Fruit fly (Drosophila melanogaster) whole organism, adult: ENCODE measurements around the gene Tbc1d15-17.

Source experiments
- CG12768 ChIP-seq: fragments of 200-800 bp; sonication (Bioruptor generic); optimal IDR thresholded peaks from 2 replicates; lab custom pipeline; 2017; ENCODE audit warnings: missing biosample characterization, missing genetic modification characterization, mild to moderate bottlenecking, moderate library complexity, missing genetic modification reagents
- CG1620 ChIP-seq: fragments of 200-800 bp; sonication (Bioruptor generic); optimal IDR thresholded peaks from 2 replicates; lab custom pipeline; 2016; ENCODE audit warnings: missing biosample characterization, missing genetic modification characterization
- CG5204 ChIP-seq: fragments of 200-800 bp; sonication (Bioruptor generic); optimal IDR thresholded peaks from 2 replicates; lab custom pipeline; 2016; ENCODE audit warnings: missing biosample characterization, missing genetic modification characterization
- CG7101 ChIP-seq: fragments of 200-800 bp; sonication (Bioruptor generic); optimal IDR thresholded peaks from 2 replicates; lab custom pipeline; 2018; ENCODE audit warnings: missing biosample characterization, mild to moderate bottlenecking, missing genetic modification characterization, moderate library complexity
- Clk ChIP-seq: fragments of 200-800 bp; sonication (Bioruptor generic); optimal IDR thresholded peaks from 2 replicates; lab custom pipeline; 2017; ENCODE audit warnings: missing biosample characterization, missing genetic modification characterization
- Crg-1 ChIP-seq: fragments of 200-800 bp; sonication (Bioruptor generic); optimal IDR thresholded peaks from 2 replicates; lab custom pipeline; 2016; ENCODE audit warnings: missing biosample characterization, missing genetic modification characterization
- Hr96 ChIP-seq: fragments of 200-800 bp; sonication (Bioruptor generic); optimal IDR thresholded peaks from 2 replicates; lab custom pipeline; 2016; ENCODE audit warnings: missing biosample characterization, missing genetic modification characterization
- Mnt ChIP-seq: fragments of 200-800 bp; sonication (Bioruptor generic); optimal IDR thresholded peaks from 2 replicates; lab custom pipeline; 2016; ENCODE audit warnings: missing biosample characterization, mild to moderate bottlenecking, missing genetic modification characterization
- bab1 ChIP-seq: fragments of 200-800 bp; sonication (Bioruptor generic); optimal IDR thresholded peaks from 3 replicates; lab custom pipeline; 2019; ENCODE audit warnings: missing biosample characterization, mild to moderate bottlenecking, missing genetic modification characterization, moderate library complexity
- kay ChIP-seq: fragments of 200-800 bp; sonication (Bioruptor generic); peaks from one replicate; lab custom pipeline; 2016; ENCODE audit warnings: missing biosample characterization, missing genetic modification characterization, borderline replicate concordance
- ovo ChIP-seq: fragments of 200-800 bp; sonication (Bioruptor generic); optimal IDR thresholded peaks from 2 replicates; lab custom pipeline; 2016; ENCODE audit warnings: missing biosample characterization, missing genetic modification characterization
- tj ChIP-seq: fragments of 200-800 bp; sonication (Bioruptor generic); optimal IDR thresholded peaks from 3 replicates; lab custom pipeline; 2017; ENCODE audit warnings: missing biosample characterization, mild to moderate bottlenecking, missing genetic modification characterization, moderate library complexity
- toe ChIP-seq: fragments of 200-800 bp; sonication (Bioruptor generic); optimal IDR thresholded peaks from 2 replicates; lab custom pipeline; 2016; ENCODE audit warnings: missing biosample characterization, missing genetic modification characterization

DNA sequence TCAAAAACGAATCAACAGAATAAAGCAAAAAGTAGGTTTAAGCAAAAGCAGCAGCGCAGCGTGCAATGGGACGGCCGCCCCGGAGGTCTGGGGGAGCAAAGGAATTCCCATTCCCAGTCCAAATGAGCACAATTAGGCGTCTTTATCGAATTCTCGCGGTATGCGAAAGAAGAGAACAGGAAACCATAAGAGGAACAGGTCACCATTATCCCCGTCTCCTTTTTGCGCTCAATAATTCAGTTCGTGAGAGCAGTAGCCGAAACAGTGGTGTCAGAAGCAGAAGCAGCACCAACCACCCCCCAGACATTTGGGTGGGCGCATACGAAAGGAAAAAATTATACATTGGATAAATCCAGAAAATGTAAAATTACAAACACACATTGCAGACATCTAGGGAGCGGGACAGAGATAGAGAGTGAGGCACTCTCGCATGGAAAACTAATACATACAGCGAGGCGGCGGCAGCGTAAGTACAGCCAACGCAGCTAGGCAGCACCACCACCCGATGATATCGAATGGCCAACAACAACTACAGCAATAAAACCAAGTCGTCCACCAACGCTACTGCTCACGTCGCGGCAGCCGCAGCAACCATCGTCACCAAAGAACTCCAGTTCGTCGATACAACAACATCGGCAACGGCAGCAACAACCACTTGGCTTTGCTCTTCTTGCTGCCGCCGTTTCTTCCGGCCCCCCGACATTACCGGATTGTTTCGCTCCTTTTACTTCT, 17.1 kb downstream of the Tbc1d15-17 start:
- TF ChIP-seq CG7101: no peak
- TF ChIP-seq Clk (GFP tag; lab: Kevin White, UChicago): no peak
- TF ChIP-seq kay (GFP tag; lab: Kevin White, UChicago): no peak
- no peak for TF ChIP-seq CG1620
- no peak for TF ChIP-seq Mnt (GFP tag; lab: Kevin White, UChicago)
- TF ChIP-seq ovo: no peak
- TF ChIP-seq Hr96 (GFP tag; lab: Kevin White, UChicago): no peak
- no peak for TF ChIP-seq CG12768 (GFP tag; lab: Kevin White, UChicago)
- TF ChIP-seq tj (GFP tag; lab: Kevin White, UChicago): no peak
- no peak for TF ChIP-seq toe (GFP tag; lab: Kevin White, UChicago)
- TF ChIP-seq bab1 (GFP tag; lab: Kevin White, UChicago): no peak
- no peak for TF ChIP-seq Crg-1
- TF ChIP-seq CG5204 (GFP tag; lab: Kevin White, UChicago): no peak
